Fruit fly (Drosophila melanogaster): ENCODE data around the gene CG14275.

Gene CG14275

DNA sequence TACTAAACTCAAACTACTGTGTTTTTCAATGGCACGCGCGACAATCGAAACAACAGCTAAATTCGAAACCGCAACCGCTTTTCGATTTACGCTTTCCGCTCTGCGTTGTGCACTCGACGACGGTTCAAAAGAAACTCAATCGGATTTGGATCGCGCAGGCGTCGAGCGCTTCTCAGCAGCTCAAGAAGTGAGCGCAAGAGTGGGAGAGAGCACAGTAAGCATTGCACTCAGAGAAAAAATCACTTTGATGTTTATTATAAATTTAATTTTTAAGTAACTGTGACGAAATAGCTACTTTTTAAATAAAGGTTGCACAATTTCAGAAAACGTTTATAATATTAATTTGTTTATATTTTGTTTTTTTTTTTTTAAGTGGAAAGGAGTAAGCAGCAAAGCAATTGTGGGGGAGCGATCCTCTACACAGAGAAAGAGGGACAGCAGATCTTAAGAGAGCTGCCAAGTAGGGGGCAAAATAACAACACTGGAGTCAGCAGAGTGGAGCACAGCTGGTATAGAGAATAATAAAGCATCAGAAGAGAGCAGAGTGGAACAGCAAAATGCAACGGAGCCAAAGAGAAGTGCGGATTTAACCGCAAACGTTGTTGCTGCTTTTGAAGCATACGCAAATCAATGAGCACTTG, 49.6 kb upstream of the CG14275 start (continued):
- peak; percentile 97 for TF ChIP-seq Oaz (GFP tag; IDR thresholded peaks at IDR 0.05)
- peak; percentile 93 for TF ChIP-seq CG7357 (GFP tag; IDR thresholded peaks at IDR 0.05)
- no peak for TF ChIP-seq nerfin-2 (GFP tag; IDR thresholded peaks at IDR 0.05; ENCODE audit: partially characterized antibody)
- TF ChIP-seq CG6683 (GFP tag; optimal IDR thresholded peaks at IDR 0.05) = peak; percentile 94
- TF ChIP-seq Meics (GFP tag; optimal IDR thresholded peaks at IDR 0.05) = peak; percentile 96
- TF ChIP-seq H15 (GFP tag; IDR thresholded peaks at IDR 0.05) = peak; percentile 98
- TF ChIP-seq esg (GFP tag; conservative IDR thresholded peaks at IDR 0.05) = peak; percentile 98
- TF ChIP-seq gcm (GFP tag; optimal IDR thresholded peaks at IDR 0.05) = peak; percentile 99
- TF ChIP-seq CG15073 (GFP tag; optimal IDR thresholded peaks at IDR 0.05) = peak; percentile 89
- peak; percentile 98 for TF ChIP-seq CG11247 (GFP tag; IDR thresholded peaks at IDR 0.05)
- TF ChIP-seq chif (GFP tag; optimal IDR thresholded peaks at IDR 0.05) = peak; percentile 90 to 96
- TF ChIP-seq CG10209 (GFP tag; optimal IDR thresholded peaks at IDR 0.05) = peak; percentile 97
- TF ChIP-seq Ravus (GFP tag; IDR thresholded peaks at IDR 0.05) = peak; percentile 92
- TF ChIP-seq Lhr (GFP tag; optimal IDR thresholded peaks at IDR 0.05) = peak; percentile 94
- peak; percentile 99 for TF ChIP-seq CG8290 (GFP tag; optimal IDR thresholded peaks at IDR 0.05)
- peak; percentile 40 to 92 for TF ChIP-seq CG8290 (tag; optimal IDR thresholded peaks at IDR 0.05)
- peak; percentile 24 for TF ChIP-seq CG4282 (GFP tag; optimal IDR thresholded peaks at IDR 0.05)
- TF ChIP-seq CG18764 (GFP tag; optimal IDR thresholded peaks at IDR 0.05) = peak; percentile 96
- peak; percentile 98 for TF ChIP-seq CG2202 (tag; optimal IDR thresholded peaks at IDR 0.05)
- TF ChIP-seq Abd-B (GFP tag; optimal IDR thresholded peaks at IDR 0.05) = peak; percentile 93
- peak; percentile 63 for TF ChIP-seq hkb (optimal IDR thresholded peaks at IDR 0.05)
- TF ChIP-seq hkb (GFP tag; IDR thresholded peaks at IDR 0.05) = peak; percentile 99
- TF ChIP-seq her (GFP tag; optimal IDR thresholded peaks at IDR 0.05) = peak; percentile 34
- TF ChIP-seq Kr (GFP tag; optimal IDR thresholded peaks at IDR 0.05) = peak; percentile 77
- TF ChIP-seq pfk (GFP tag; optimal IDR thresholded peaks at IDR 0.05) = peak; percentile 43
- peak; percentile 93 for TF ChIP-seq cwo (GFP tag; optimal IDR thresholded peaks at IDR 0.05)
- peak; percentile 95 for TF ChIP-seq CG31388 (GFP tag; optimal IDR thresholded peaks at IDR 0.05)
- peak; percentile 97 for TF ChIP-seq slbo (GFP tag; IDR thresholded peaks at IDR 0.05)
- TF ChIP-seq ash1 (GFP tag; optimal IDR thresholded peaks at IDR 0.05) = peak; percentile 63
- TF ChIP-seq CG6854 (GFP tag; optimal IDR thresholded peaks at IDR 0.05) = peak; percentile 93
- peak; percentile 99 for TF ChIP-seq CG30403 (GFP tag; optimal IDR thresholded peaks at IDR 0.05)
- TF ChIP-seq ac (GFP tag; optimal IDR thresholded peaks at IDR 0.05) = peak; percentile 97
- peak; percentile 84 for TF ChIP-seq crol (GFP tag; IDR thresholded peaks at IDR 0.05)
- peak; percentile 99 for TF ChIP-seq so (GFP tag; IDR thresholded peaks at IDR 0.05)
- peak; percentile 96 for TF ChIP-seq CG8765 (GFP tag; IDR thresholded peaks at IDR 0.05)
- TF ChIP-seq kah (GFP tag; optimal IDR thresholded peaks at IDR 0.05) = peak; percentile 95
- peak; percentile 91 for TF ChIP-seq CG6765 (GFP tag; optimal IDR thresholded peaks at IDR 0.05)
- peak; percentile 99 for TF ChIP-seq sim (GFP tag; IDR thresholded peaks at IDR 0.05)
- peak; percentile 87 for TF ChIP-seq Bdp1 (GFP tag; optimal IDR thresholded peaks at IDR 0.05)
- peak; percentile 61 for TF ChIP-seq bigmax (GFP tag; optimal IDR thresholded peaks at IDR 0.05)
- TF ChIP-seq Sox100B (GFP tag; optimal IDR thresholded peaks at IDR 0.05) = peak; percentile 99
- peak; percentile 99 for TF ChIP-seq chm (GFP tag; IDR thresholded peaks at IDR 0.05)
- TF ChIP-seq CrebB (tag; optimal IDR thresholded peaks at IDR 0.05) = peak; percentile 96
- peak; percentile 97 for TF ChIP-seq CG18476 (GFP tag; optimal IDR thresholded peaks at IDR 0.05)
- peak; percentile 99 for TF ChIP-seq gce (GFP tag; IDR thresholded peaks at IDR 0.05)
- peak; percentile 93 for TF ChIP-seq CG7987 (GFP tag; optimal IDR thresholded peaks at IDR 0.05)
- TF ChIP-seq CG17186 (GFP tag; optimal IDR thresholded peaks at IDR 0.05) = peak; percentile 81
- no peak for TF ChIP-seq D (optimal IDR thresholded peaks at IDR 0.05)
- TF ChIP-seq D (GFP tag; optimal IDR thresholded peaks at IDR 0.05) = peak; percentile 98
- peak; percentile 96 for TF ChIP-seq CG10462 (GFP tag; optimal IDR thresholded peaks at IDR 0.05)
- TF ChIP-seq rib (GFP tag; IDR thresholded peaks at IDR 0.05) = peak; percentile 97

All from whole organism, embryonic.